Worm (Caenorhabditis elegans) whole organism, L2 larva: ENCODE measurements around the gene R08D7.5.
A peak's percentile ranks its signal among the peaks of the same experiment; 100 is the strongest.

Experiments
- C34F6.9 ChIP-seq: fragments of 150-350 bp; optimal IDR thresholded peaks from 2 replicates; lab custom pipeline; 2014; ENCODE audit warnings: missing biosample characterization, missing genetic modification characterization
- F13H6.1 ChIP-seq: sonication (generic microtip); optimal IDR thresholded peaks from 2 replicates; lab custom pipeline; 2016; ENCODE audit warnings: missing genetic modification characterization, missing compliant biosample characterization
- R02D3.7 ChIP-seq: fragments of 150-350 bp; optimal IDR thresholded peaks from 2 replicates; lab custom pipeline; 2014; ENCODE audit warnings: missing biosample characterization, missing genetic modification characterization
- Y55F3AM.14 ChIP-seq: fragments of 200-800 bp; sonication (Bioruptor generic); optimal IDR thresholded peaks from 2 replicates; lab custom pipeline; 2018; ENCODE audit warnings: mild to moderate bottlenecking, missing genetic modification characterization, missing compliant biosample characterization
- alr-1 ChIP-seq: fragments of 150-350 bp; optimal IDR thresholded peaks from 2 replicates; lab custom pipeline; 2014; ENCODE audit warnings: missing biosample characterization, missing genetic modification characterization
- aly-2 ChIP-seq: fragments of 150-350 bp; optimal IDR thresholded peaks from 2 replicates; lab custom pipeline; 2014; ENCODE audit warnings: missing biosample characterization, missing genetic modification characterization
- ama-1 ChIP-seq: fragments of 150-350 bp; optimal IDR thresholded peaks from 2 replicates; lab custom pipeline; 2018; ENCODE audit warnings: inconsistent platforms
- ceh-16 ChIP-seq: fragments of 150-350 bp; optimal IDR thresholded peaks from 2 replicates; lab custom pipeline; 2014; ENCODE audit warnings: missing biosample characterization, missing genetic modification characterization
- ceh-82 ChIP-seq: fragments of 150-350 bp; optimal IDR thresholded peaks from 2 replicates; lab custom pipeline; 2014; ENCODE audit warnings: missing biosample characterization, missing genetic modification characterization
- crh-2 ChIP-seq: sonication (generic microtip); optimal IDR thresholded peaks from 2 replicates; lab custom pipeline; 2017; ENCODE audit warnings: missing biosample characterization, missing genetic modification characterization
- egl-27 ChIP-seq: sonication (generic microtip); optimal IDR thresholded peaks from 3 replicates; lab custom pipeline; 2017; ENCODE audit warnings: missing biosample characterization, missing genetic modification reagents, missing genetic modification characterization
- elt-1 ChIP-seq: fragments of 150-350 bp; optimal IDR thresholded peaks from 2 replicates; lab custom pipeline; 2014; ENCODE audit warnings: missing biosample characterization, missing genetic modification characterization
- fos-1 ChIP-seq: fragments of 150-350 bp; optimal IDR thresholded peaks from 2 replicates; lab custom pipeline; 2014; ENCODE audit warnings: missing biosample characterization, missing genetic modification characterization
- gmeb-1 ChIP-seq: fragments of 150-350 bp; optimal IDR thresholded peaks from 2 replicates; lab custom pipeline; 2014; ENCODE audit warnings: missing biosample characterization, missing genetic modification characterization
- lin-11 ChIP-seq: fragments of 150-350 bp; sonication (generic microtip); optimal IDR thresholded peaks from 2 replicates; lab custom pipeline; 2014; ENCODE audit warnings: missing biosample characterization, missing genetic modification characterization, inconsistent platforms, mixed read lengths
- lin-13 ChIP-seq: fragments of 150-350 bp; optimal IDR thresholded peaks from 2 replicates; lab custom pipeline; 2014; ENCODE audit warnings: missing biosample characterization, missing genetic modification reagents, missing genetic modification characterization
- lin-39 ChIP-seq: fragments of 150-350 bp; optimal IDR thresholded peaks from 2 replicates; lab custom pipeline; 2014; ENCODE audit warnings: missing biosample characterization, missing genetic modification reagents, missing genetic modification characterization
- lsy-2 ChIP-seq, 2 experiments: fragments of 150-350 bp in 1 of 2; sonication (generic microtip) in 1 of 2; optimal IDR thresholded peaks; 2 replicates each; lab custom pipeline; 2014 to 2017; ENCODE audit warnings: missing biosample characterization in 2 of 2, missing genetic modification characterization in 2 of 2
- mab-5 ChIP-seq: fragments of 150-350 bp; optimal IDR thresholded peaks from 2 replicates; lab custom pipeline; 2014; ENCODE audit warnings: missing biosample characterization, missing genetic modification characterization
- mbf-1 ChIP-seq: sonication (generic microtip); optimal IDR thresholded peaks from 2 replicates; lab custom pipeline; 2017; ENCODE audit warnings: missing biosample characterization, missing genetic modification characterization
- mdl-1 ChIP-seq, 2 experiments: fragments of 150-350 bp in 1 of 2; sonication (generic microtip) in 1 of 2; optimal IDR thresholded peaks; 2 replicates each; lab custom pipeline; 2017; ENCODE audit warnings: missing biosample characterization in 2 of 2, missing genetic modification characterization in 2 of 2
- nhr-11 ChIP-seq: fragments of 150-350 bp; optimal IDR thresholded peaks from 2 replicates; lab custom pipeline; 2014; ENCODE audit warnings: missing biosample characterization, missing genetic modification characterization
- nhr-12 ChIP-seq: fragments of 150-350 bp; optimal IDR thresholded peaks from 2 replicates; lab custom pipeline; 2014; ENCODE audit warnings: missing biosample characterization, missing genetic modification characterization
- nhr-129 ChIP-seq: fragments of 150-350 bp; optimal IDR thresholded peaks from 2 replicates; lab custom pipeline; 2014; ENCODE audit warnings: missing biosample characterization, missing genetic modification characterization
- nhr-21 ChIP-seq: fragments of 150-350 bp; optimal IDR thresholded peaks from 2 replicates; lab custom pipeline; 2014; ENCODE audit warnings: missing biosample characterization, missing genetic modification characterization
- nhr-25 ChIP-seq: fragments of 150-350 bp; sonication (generic microtip); optimal IDR thresholded peaks from 3 replicates; lab custom pipeline; 2014; ENCODE audit warnings: missing biosample characterization, missing genetic modification characterization
- nhr-6 ChIP-seq: fragments of 150-350 bp; optimal IDR thresholded peaks from 2 replicates; lab custom pipeline; 2014; ENCODE audit warnings: missing biosample characterization, missing genetic modification characterization
- nhr-77 ChIP-seq: fragments of 150-350 bp; optimal IDR thresholded peaks from 2 replicates; lab custom pipeline; 2014; ENCODE audit warnings: missing biosample characterization, missing genetic modification characterization
- sem-4 ChIP-seq: fragments of 150-350 bp; optimal IDR thresholded peaks from 2 replicates; lab custom pipeline; 2014; ENCODE audit warnings: missing biosample characterization, missing genetic modification reagents, missing genetic modification characterization
- skn-1 ChIP-seq: sonication (generic microtip); optimal IDR thresholded peaks from 2 replicates; lab custom pipeline; 2017; ENCODE audit warnings: missing biosample characterization, missing genetic modification characterization
- sma-3 ChIP-seq: sonication (generic microtip); optimal IDR thresholded peaks from 2 replicates; lab custom pipeline; 2016; ENCODE audit warnings: missing genetic modification reagents, missing genetic modification characterization, missing compliant biosample characterization
- sma-9 ChIP-seq, 2 experiments: fragments of 150-350 bp in 1 of 2; sonication (generic microtip) in 1 of 2; optimal IDR thresholded peaks; 2 replicates each; lab custom pipeline; 2014 to 2016; ENCODE audit warnings: missing genetic modification characterization in 2 of 2, mild to moderate bottlenecking in 1 of 2, missing biosample characterization in 1 of 2, missing compliant biosample characterization in 1 of 2, missing genetic modification reagents in 1 of 2, moderate library complexity in 1 of 2
- snpc-4 ChIP-seq: fragments of 150-350 bp; optimal IDR thresholded peaks from 2 replicates; lab custom pipeline; 2014; ENCODE audit warnings: missing biosample characterization, missing genetic modification characterization
- unc-39 ChIP-seq: fragments of 150-350 bp; optimal IDR thresholded peaks from 2 replicates; lab custom pipeline; 2014; ENCODE audit warnings: missing biosample characterization, missing genetic modification characterization
- unc-55 ChIP-seq: fragments of 150-350 bp; sonication (generic microtip); optimal IDR thresholded peaks from 3 replicates; lab custom pipeline; 2014; ENCODE audit warnings: missing biosample characterization, missing genetic modification reagents, missing genetic modification characterization
- zag-1 ChIP-seq: fragments of 150-350 bp; optimal IDR thresholded peaks from 2 replicates; lab custom pipeline; 2014; ENCODE audit warnings: missing biosample characterization, missing genetic modification characterization
- ztf-11 ChIP-seq: sonication (generic microtip); optimal IDR thresholded peaks from 2 replicates; lab custom pipeline; 2017; ENCODE audit warnings: missing biosample characterization, missing genetic modification characterization
- ztf-4 ChIP-seq: fragments of 150-350 bp; optimal IDR thresholded peaks from 2 replicates; lab custom pipeline; 2014; ENCODE audit warnings: missing biosample characterization, missing genetic modification characterization

The R08D7.5 gene

DNA sequence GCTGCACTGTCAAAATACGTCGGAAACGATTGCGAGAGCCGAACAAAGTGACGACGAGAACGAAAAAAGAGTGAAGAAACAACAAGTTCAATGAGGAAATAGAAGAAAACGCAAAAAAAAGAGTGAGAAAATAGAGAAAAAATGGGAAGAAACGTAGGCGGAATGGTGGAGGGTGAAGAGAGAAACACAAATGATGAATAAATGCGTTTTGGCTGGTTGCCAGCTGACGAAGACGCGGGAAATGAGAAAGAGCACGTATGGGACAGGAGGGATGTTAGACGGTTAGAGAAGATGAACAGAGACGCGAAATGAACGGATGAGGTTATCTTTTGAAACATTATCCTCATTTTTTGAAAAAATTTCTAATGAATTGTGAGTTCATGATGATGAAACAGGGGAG lies 11.0 kb downstream of the R08D7.5 start:
- TF ChIP-seq lsy-2 (tag; optimal IDR thresholded peaks at IDR 0.05; lab: Kevin White, UChicago) (peak in 1 of 2 experiments; percentile 78), unc-55 (peak; percentile 87), Y55F3AM.14 (GFP tag; lab: Kevin White, UChicago) (no peak), sma-9 (GFP tag; optimal IDR thresholded peaks at IDR 0.05; lab: Kevin White, UChicago) (peak; percentile 83), sma-9 (tag; optimal IDR thresholded peaks at IDR 0.05; lab: Kevin White, UChicago) (no peak), alr-1 (tag; lab: Kevin White, UChicago) (no peak), mab-5 (peak; percentile 21), lin-11 (tag; lab: Kevin White, UChicago) (peak; percentile 36), nhr-129 (tag; lab: Kevin White, UChicago) (peak; percentile 90), nhr-6 (tag; lab: Kevin White, UChicago) (peak; percentile 63), lin-13 (GFP tag; lab: Kevin White, UChicago) (peak; percentile 46), F13H6.1 (tag; lab: Kevin White, UChicago) (peak; percentile 90), ztf-4 (peak; percentile 82), nhr-25 (tag; lab: Kevin White, UChicago) (peak; percentile 38), mdl-1 (tag; optimal IDR thresholded peaks at IDR 0.05; lab: Kevin White, UChicago) (peak in 1 of 2 experiments; percentile 37), ama-1 (lab: Kevin White, UChicago) (no peak), fos-1 (tag; lab: Kevin White, UChicago) (peak; percentile 40), aly-2 (tag; lab: Kevin White, UChicago) (no peak), sem-4 (tag; lab: Kevin White, UChicago) (peak; percentile 61), egl-27 (tag; lab: Kevin White, UChicago) (peak; percentile 59), sma-3 (GFP tag; lab: Kevin White, UChicago) (peak; percentile 4), crh-2 (tag; lab: Kevin White, UChicago) (peak; percentile 77), C34F6.9 (tag; lab: Kevin White, UChicago) (peak; percentile 85), zag-1 (tag; lab: Kevin White, UChicago) (peak; percentile 69), ceh-16 (tag; lab: Kevin White, UChicago) (no peak)
- TF ChIP-seq, all 48 proteins: peak for 19

DNA sequence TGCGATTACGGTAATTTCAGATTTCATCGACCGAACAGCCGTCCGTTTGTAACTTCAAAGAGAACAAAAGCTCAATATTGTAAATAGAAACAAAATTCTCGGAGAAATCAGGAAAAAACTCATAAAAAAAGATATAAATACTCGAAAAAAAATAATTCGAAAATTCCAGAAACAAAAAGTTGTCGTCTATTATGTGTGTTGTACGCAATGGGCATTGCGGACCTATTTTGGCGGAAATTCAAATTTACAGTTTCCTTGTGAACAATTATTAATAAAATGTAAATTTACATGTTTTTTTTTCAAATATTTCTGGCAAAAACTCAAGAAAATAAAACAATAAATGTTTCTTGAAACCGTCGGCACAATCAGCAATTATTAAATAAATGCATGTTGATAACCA lies 11.5 kb downstream of the R08D7.5 start:
- TF ChIP-seq nhr-21 (tag; lab: Kevin White, UChicago) (no peak), crh-2 (tag; lab: Kevin White, UChicago) (no peak), aly-2 (tag; lab: Kevin White, UChicago) (no peak), skn-1 (tag; lab: Kevin White, UChicago) (no peak), Y55F3AM.14 (GFP tag; lab: Kevin White, UChicago) (no peak), nhr-77 (tag; lab: Kevin White, UChicago) (no peak), ceh-16 (tag; lab: Kevin White, UChicago) (no peak), nhr-12 (tag; lab: Kevin White, UChicago) (no peak), sma-9 (GFP tag; optimal IDR thresholded peaks at IDR 0.05; lab: Kevin White, UChicago) (no peak), sma-9 (tag; optimal IDR thresholded peaks at IDR 0.05; lab: Kevin White, UChicago) (no peak)

DNA sequence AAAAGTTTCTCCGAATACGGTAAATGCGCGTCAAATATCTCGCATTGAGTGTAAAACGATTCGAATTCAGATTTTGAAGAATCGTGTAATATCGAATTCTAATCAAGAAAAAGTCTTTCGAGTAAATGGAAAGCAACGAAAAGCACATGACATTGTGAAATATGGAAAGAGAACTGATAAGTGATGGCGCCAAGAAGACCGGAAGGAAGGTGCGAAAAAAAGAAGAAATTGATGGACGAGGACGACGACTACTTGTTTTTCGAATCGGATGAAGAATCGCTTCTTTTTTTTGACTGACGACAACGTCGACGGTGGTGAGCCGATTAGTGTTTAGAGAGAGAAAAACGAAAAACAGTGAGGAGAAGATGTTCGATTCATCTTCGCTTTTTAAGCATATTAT lies 12.0 kb downstream of the R08D7.5 start:
- TF ChIP-seq ceh-82 (tag; lab: Kevin White, UChicago) = no peak
- TF ChIP-seq unc-39 (tag; lab: Kevin White, UChicago) = no peak
- TF ChIP-seq nhr-12 (tag; lab: Kevin White, UChicago) = no peak
- TF ChIP-seq elt-1 = no peak
- no peak for TF ChIP-seq nhr-11
- TF ChIP-seq gmeb-1 (tag; lab: Kevin White, UChicago) = peak; percentile 5
- peak; percentile 47 for TF ChIP-seq sma-3 (GFP tag; lab: Kevin White, UChicago)
- no peak for TF ChIP-seq skn-1 (tag; lab: Kevin White, UChicago)
- TF ChIP-seq sma-9 (GFP tag; optimal IDR thresholded peaks at IDR 0.05; lab: Kevin White, UChicago) = peak; percentile 63
- TF ChIP-seq sma-9 (tag; optimal IDR thresholded peaks at IDR 0.05; lab: Kevin White, UChicago) = no peak
- no peak for TF ChIP-seq lin-39 (tag; lab: Kevin White, UChicago)
- no peak for TF ChIP-seq unc-55
- no peak for TF ChIP-seq R02D3.7
- no peak for TF ChIP-seq ama-1 (lab: Kevin White, UChicago)
- TF ChIP-seq Y55F3AM.14 (GFP tag; lab: Kevin White, UChicago) = no peak
- TF ChIP-seq fos-1 (tag; lab: Kevin White, UChicago) = peak; percentile 68
- peak; percentile 41 for TF ChIP-seq nhr-21 (tag; lab: Kevin White, UChicago)
- TF ChIP-seq crh-2 (tag; lab: Kevin White, UChicago) = no peak
- TF ChIP-seq sem-4 (tag; lab: Kevin White, UChicago) = no peak
- no peak for TF ChIP-seq snpc-4 (tag; lab: Kevin White, UChicago)
- TF ChIP-seq mbf-1 (tag; lab: Kevin White, UChicago) = no peak
- no peak for TF ChIP-seq ztf-11 (tag; lab: Kevin White, UChicago)
